Fruit fly (Drosophila melanogaster) whole organism, embryonic: ENCODE measurements around the gene CG4313.

Experiments
- Antp ChIP-seq: fragments of 200-800 bp; sonication (Bioruptor generic); optimal IDR thresholded peaks from 3 replicates; lab custom pipeline; 2016; ENCODE audit warnings: missing biosample characterization, missing genetic modification characterization
- BEAF-32 ChIP-seq: fragments of 200-800 bp; sonication (Bioruptor generic); optimal IDR thresholded peaks from 3 replicates; lab custom pipeline; 2017; ENCODE audit warnings: missing biosample characterization, missing genetic modification characterization, mild to moderate bottlenecking, moderate library complexity, missing genetic modification reagents
- CG10462 ChIP-seq: fragments of 200-800 bp; sonication (Bioruptor generic); optimal IDR thresholded peaks from 2 replicates; lab custom pipeline; 2016; ENCODE audit warnings: missing biosample characterization, missing genetic modification characterization
- CG11560 ChIP-seq: fragments of 200-800 bp; sonication (Bioruptor generic); IDR thresholded peaks from 3 replicates; pipeline ENCODE4 v1.3.6; 2022; ENCODE audit warnings: missing biosample characterization, missing genetic modification characterization
- CG12769 ChIP-seq: fragments of 200-800 bp; sonication (Bioruptor generic); optimal IDR thresholded peaks from 2 replicates; lab custom pipeline; 2019; ENCODE audit warnings: missing biosample characterization, mild to moderate bottlenecking, missing genetic modification characterization, moderate library complexity
- CG14860 ChIP-seq: fragments of 200-800 bp; sonication (Bioruptor generic); IDR thresholded peaks from 3 replicates; pipeline ENCODE4 v1.3.6; 2022; ENCODE audit warnings: missing biosample characterization, missing genetic modification characterization; ENCODE audit not compliant: partially characterized antibody
- CG17568 ChIP-seq: fragments of 200-800 bp; sonication (Bioruptor generic); optimal IDR thresholded peaks from 2 replicates; lab custom pipeline; 2018; ENCODE audit warnings: missing biosample characterization, mild to moderate bottlenecking, missing genetic modification characterization, moderate library complexity
- CG30020 ChIP-seq: fragments of 200-800 bp; optimal IDR thresholded peaks from 2 replicates; lab custom pipeline; 2019; ENCODE audit warnings: missing biosample characterization, mild to moderate bottlenecking, missing genetic modification characterization, moderate library complexity
- CG3995 ChIP-seq: fragments of 200-800 bp; sonication (Bioruptor generic); optimal IDR thresholded peaks from 3 replicates; lab custom pipeline; 2016; ENCODE audit warnings: missing biosample characterization, missing genetic modification characterization
- CG4282 ChIP-seq: fragments of 200-800 bp; sonication (Bioruptor generic); optimal IDR thresholded peaks from 2 replicates; lab custom pipeline; 2016; ENCODE audit warnings: missing biosample characterization, missing genetic modification characterization
- CG6765 ChIP-seq: fragments of 200-800 bp; sonication (Bioruptor generic); optimal IDR thresholded peaks from 3 replicates; lab custom pipeline; 2017; ENCODE audit warnings: missing biosample characterization, mild to moderate bottlenecking, missing genetic modification characterization
- CG7271 ChIP-seq: fragments of 200-800 bp; sonication (Bioruptor generic); optimal IDR thresholded peaks from 2 replicates; lab custom pipeline; 2018; ENCODE audit warnings: missing biosample characterization, mild to moderate bottlenecking, missing genetic modification characterization, moderate library complexity
- CG9609 ChIP-seq: fragments of 200-800 bp; sonication (Bioruptor generic); optimal IDR thresholded peaks from 3 replicates; lab custom pipeline; 2016; ENCODE audit warnings: missing biosample characterization, missing genetic modification characterization
- CTCF ChIP-seq: fragments of 200-800 bp; sonication (Bioruptor generic); optimal IDR thresholded peaks from 2 replicates; lab custom pipeline; 2017; ENCODE audit warnings: missing biosample characterization, mild to moderate bottlenecking, missing genetic modification characterization, moderate library complexity
- E2f1 ChIP-seq: fragments of 200-800 bp; sonication (Bioruptor generic); IDR thresholded peaks from 2 replicates; pipeline ENCODE4 v1.3.6; 2022; ENCODE audit warnings: missing biosample characterization, missing genetic modification characterization
- ERR ChIP-seq: fragments of 200-800 bp; sonication (Bioruptor generic); optimal IDR thresholded peaks from 2 replicates; lab custom pipeline; 2016; ENCODE audit warnings: missing biosample characterization, missing genetic modification characterization
- Fer3 ChIP-seq: fragments of 200-800 bp; sonication (Bioruptor generic); optimal IDR thresholded peaks from 2 replicates; lab custom pipeline; 2018; ENCODE audit warnings: missing biosample characterization, mild to moderate bottlenecking, missing genetic modification characterization, moderate library complexity
- Gsc ChIP-seq: fragments of 200-800 bp; sonication (Bioruptor generic); IDR thresholded peaks from 2 replicates; pipeline ENCODE4 v1.3.6; 2022; ENCODE audit warnings: missing biosample characterization, missing genetic modification characterization
- Gug ChIP-seq: fragments of 200-800 bp; sonication (Bioruptor generic); IDR thresholded peaks from 4 replicates; pipeline ENCODE4 v1.3.6; 2022; ENCODE audit warnings: missing biosample characterization, missing genetic modification characterization
- H15 ChIP-seq: fragments of 200-800 bp; sonication (Bioruptor generic); IDR thresholded peaks from 3 replicates; pipeline ENCODE4 v1.3.6; 2022; ENCODE audit warnings: missing biosample characterization, missing genetic modification characterization
- HLHmδ ChIP-seq: fragments of 200-800 bp; sonication (Bioruptor generic); optimal IDR thresholded peaks from 2 replicates; lab custom pipeline; 2018; ENCODE audit warnings: missing biosample characterization, mild to moderate bottlenecking, missing genetic modification characterization, moderate library complexity
- Lhr ChIP-seq: fragments of 200-800 bp; sonication (Bioruptor generic); optimal IDR thresholded peaks from 3 replicates; lab custom pipeline; 2017; ENCODE audit warnings: mild to moderate bottlenecking, missing biosample characterization, missing genetic modification reagents, missing genetic modification characterization
- Mad ChIP-seq: fragments of 200-800 bp; sonication (Bioruptor generic); optimal IDR thresholded peaks from 2 replicates; lab custom pipeline; 2016; ENCODE audit warnings: missing biosample characterization, missing genetic modification characterization
- Poxn ChIP-seq: fragments of 200-800 bp; sonication (Bioruptor generic); IDR thresholded peaks from 2 replicates; pipeline ENCODE4 v1.3.6; 2022; ENCODE audit warnings: missing biosample characterization, missing genetic modification characterization
- Rfx ChIP-seq: fragments of 200-800 bp; sonication (Bioruptor generic); IDR thresholded peaks from 2 replicates; pipeline ENCODE4 v1.3.6; 2022; ENCODE audit warnings: missing biosample characterization, missing genetic modification characterization
- amos ChIP-seq: fragments of 200-800 bp; sonication (Bioruptor generic); IDR thresholded peaks from 2 replicates; pipeline ENCODE4 v1.3.6; 2022; ENCODE audit warnings: missing biosample characterization, missing genetic modification characterization; ENCODE audit not compliant: partially characterized antibody
- cad ChIP-seq: fragments of >200 bp; optimal IDR thresholded peaks from 2 replicates; lab custom pipeline; 2017; ENCODE audit warnings: missing biosample characterization, missing genetic modification characterization
- cg ChIP-seq: fragments of 200-800 bp; sonication (Bioruptor generic); optimal IDR thresholded peaks from 3 replicates; lab custom pipeline; 2019; ENCODE audit warnings: missing biosample characterization, mild to moderate bottlenecking, missing genetic modification characterization, moderate library complexity
- crc ChIP-seq: fragments of 200-800 bp; sonication (Bioruptor generic); optimal IDR thresholded peaks from 2 replicates; lab custom pipeline; 2016; ENCODE audit warnings: missing biosample characterization, missing genetic modification characterization
- croc ChIP-seq: fragments of 200-800 bp; sonication (Bioruptor generic); conservative IDR thresholded peaks from 3 replicates; pipeline ENCODE4 v1.3.6; 2022; ENCODE audit warnings: missing biosample characterization, missing genetic modification characterization
- dan ChIP-seq: fragments of 200-800 bp; sonication (Bioruptor generic); IDR thresholded peaks from 2 replicates; pipeline ENCODE4 v1.3.6; 2022; ENCODE audit warnings: missing biosample characterization, missing genetic modification characterization
- danr ChIP-seq: fragments of 200-800 bp; sonication (Bioruptor generic); IDR thresholded peaks from 2 replicates; pipeline ENCODE4 v1.3.6; 2022; ENCODE audit warnings: missing biosample characterization, missing genetic modification characterization
- fd102C ChIP-seq: fragments of 200-800 bp; sonication (Bioruptor generic); optimal IDR thresholded peaks from 2 replicates; lab custom pipeline; 2018; ENCODE audit warnings: missing biosample characterization, mild to moderate bottlenecking, missing genetic modification characterization, moderate library complexity
- fu2 ChIP-seq: fragments of 200-800 bp; sonication (Bioruptor generic); optimal IDR thresholded peaks from 2 replicates; lab custom pipeline; 2016; ENCODE audit warnings: missing biosample characterization, missing genetic modification characterization
- gce ChIP-seq: fragments of 200-800 bp; sonication (Bioruptor generic); IDR thresholded peaks from 3 replicates; pipeline ENCODE4 v1.3.6; 2022; ENCODE audit warnings: missing biosample characterization, missing genetic modification characterization
- gcm ChIP-seq: fragments of 200-800 bp; sonication (Bioruptor generic); optimal IDR thresholded peaks from 2 replicates; lab custom pipeline; 2019; ENCODE audit warnings: missing biosample characterization, mild to moderate bottlenecking, missing genetic modification characterization, moderate library complexity
- gt ChIP-seq: fragments of 200-800 bp; sonication (Bioruptor generic); IDR thresholded peaks from 2 replicates; pipeline ENCODE4 v1.3.6; 2022; ENCODE audit warnings: missing biosample characterization, missing genetic modification characterization
- hkb ChIP-seq, 2 experiments: fragments of 200-800 bp in 1 of 2; fragments of >200 bp in 1 of 2; sonication (Bioruptor generic) in 1 of 2; IDR thresholded peaks in 1 of 2; optimal IDR thresholded peaks in 1 of 2; 2 replicates each; pipeline versions ENCODE4 v1.3.6 to Lab custom; 2017 to 2022; ENCODE audit warnings: missing biosample characterization in 1 of 2, missing genetic modification characterization in 1 of 2
- insv ChIP-seq, 2 experiments: fragments of 200-800 bp; sonication (Bioruptor generic); optimal IDR thresholded peaks; 3 replicates each; lab custom pipeline; 2016 to 2018; ENCODE audit warnings: missing biosample characterization in 2 of 2, missing genetic modification characterization in 2 of 2
- kah ChIP-seq: fragments of 200-800 bp; sonication (Bioruptor generic); optimal IDR thresholded peaks from 2 replicates; lab custom pipeline; 2018; ENCODE audit warnings: missing biosample characterization, mild to moderate bottlenecking, missing genetic modification characterization
- klu ChIP-seq: fragments of 200-800 bp; sonication (Bioruptor generic); IDR thresholded peaks from 2 replicates; pipeline ENCODE4 v1.3.6; 2022; ENCODE audit warnings: missing biosample characterization, missing genetic modification characterization
- luna ChIP-seq: fragments of 200-800 bp; sonication (Bioruptor generic); optimal IDR thresholded peaks from 2 replicates; lab custom pipeline; 2016; ENCODE audit warnings: missing biosample characterization, missing genetic modification characterization
- prd ChIP-seq, 3 experiments: fragments of >200 bp in 2 of 3; fragments of 200-800 bp in 1 of 3; sonication (Bioruptor generic) in 1 of 3; optimal IDR thresholded peaks in 2 of 3; IDR thresholded peaks in 1 of 3; 2 replicates in 2 of 3; 3 replicates in 1 of 3; pipeline versions ENCODE4 v1.3.6 to Lab custom; 2017 to 2022; ENCODE audit warnings: missing biosample characterization in 1 of 3, missing genetic modification characterization in 1 of 3
- pros ChIP-seq: fragments of 200-800 bp; sonication (Bioruptor generic); optimal IDR thresholded peaks from 3 replicates; lab custom pipeline; 2019; ENCODE audit warnings: missing biosample characterization, mild to moderate bottlenecking, missing genetic modification characterization, moderate library complexity
- ranshi ChIP-seq: fragments of 200-800 bp; sonication (Bioruptor generic); IDR thresholded peaks from 2 replicates; pipeline ENCODE4 v1.3.6; 2022; ENCODE audit warnings: missing biosample characterization, missing genetic modification characterization
- schlank ChIP-seq: fragments of 200-800 bp; sonication (Bioruptor generic); optimal IDR thresholded peaks from 2 replicates; lab custom pipeline; 2018; ENCODE audit warnings: missing biosample characterization, mild to moderate bottlenecking, missing genetic modification characterization
- stwl ChIP-seq: fragments of 200-800 bp; sonication (Bioruptor generic); optimal IDR thresholded peaks from 3 replicates; lab custom pipeline; 2018; ENCODE audit warnings: missing biosample characterization, mild to moderate bottlenecking, missing genetic modification characterization, moderate library complexity
- tgo ChIP-seq: fragments of 200-800 bp; sonication (Bioruptor generic); IDR thresholded peaks from 3 replicates; pipeline ENCODE4 v1.3.6; 2022; ENCODE audit warnings: missing biosample characterization, missing genetic modification characterization
- tio ChIP-seq: fragments of 200-800 bp; sonication (Bioruptor generic); optimal IDR thresholded peaks from 2 replicates; lab custom pipeline; 2017; ENCODE audit warnings: missing biosample characterization, missing genetic modification characterization, inconsistent platforms
- trem ChIP-seq: fragments of 200-800 bp; optimal IDR thresholded peaks from 3 replicates; lab custom pipeline; 2019; ENCODE audit warnings: missing biosample characterization, mild to moderate bottlenecking, missing genetic modification characterization, moderate library complexity
- zfh2 ChIP-seq: fragments of 200-800 bp; sonication (Bioruptor generic); optimal IDR thresholded peaks from 2 replicates; lab custom pipeline; 2016; ENCODE audit warnings: missing biosample characterization, missing genetic modification characterization

The CG4313 gene

DNA sequence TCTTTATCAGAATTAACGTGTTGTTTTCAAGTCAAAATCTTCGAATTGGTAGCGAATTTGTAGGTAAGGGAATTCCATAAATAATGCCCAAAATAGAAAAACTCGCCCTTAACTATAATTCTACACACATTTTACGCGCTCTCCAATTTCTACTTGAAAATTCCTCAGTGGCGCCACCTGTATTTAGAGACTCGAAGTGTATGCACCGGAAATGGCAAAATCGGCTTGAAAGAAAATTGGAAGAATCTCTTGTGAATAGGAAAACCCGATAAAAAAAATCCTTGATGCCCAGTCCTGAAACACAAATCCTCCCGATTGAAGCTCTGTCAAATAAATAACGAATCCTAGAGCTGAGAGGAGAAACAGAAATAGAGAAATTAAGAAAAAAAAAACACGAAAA lies 35.8 kb upstream of the CG4313 start (continued):
- TF ChIP-seq CG7271: peak; percentile 58
- no peak for TF ChIP-seq CG11560
- peak; percentile 54; the same call in 2 of the 3 replicates for TF ChIP-seq tgo (GFP tag; lab: Robert Waterston, UW)
- TF ChIP-seq fu2: peak; percentile 20
- TF ChIP-seq tio (GFP tag; lab: Kevin White, UChicago): no peak
- TF ChIP-seq BEAF-32: no peak
- peak; percentile 52 for TF ChIP-seq amos (GFP tag; lab: Robert Waterston, UW)
- TF ChIP-seq CG17568: no peak
- TF ChIP-seq fd102C (GFP tag; lab: Kevin White, UChicago): peak; percentile 70
- TF ChIP-seq schlank: peak; percentile 61
- TF ChIP-seq H15: 0 out of 3 replicates have a peak, but pooled peaks have one; percentile 30
- TF ChIP-seq dan (GFP tag; lab: Robert Waterston, UW): no peak
- peak; percentile 21 for TF ChIP-seq Antp (GFP tag; lab: Kevin White, UChicago)
- peak; percentile 67 for TF ChIP-seq Fer3 (tag; lab: Kevin White, UChicago)
- TF ChIP-seq Rfx (GFP tag; lab: Robert Waterston, UW): peak; percentile 67
- TF ChIP-seq Mad (GFP tag; lab: Kevin White, UChicago): peak; percentile 45
- peak; percentile 76 for TF ChIP-seq stwl (tag; lab: Kevin White, UChicago)
- TF ChIP-seq luna (GFP tag; lab: Kevin White, UChicago): peak; percentile 26
- TF ChIP-seq hkb (optimal IDR thresholded peaks at IDR 0.05; lab: Kevin White, UChicago): no peak
- TF ChIP-seq hkb (GFP tag; IDR thresholded peaks at IDR 0.05; lab: Robert Waterston, UW): peak; percentile 65
- no peak for TF ChIP-seq prd (optimal IDR thresholded peaks at IDR 0.05; lab: Kevin White, UChicago)
- no peak for TF ChIP-seq prd (GFP tag; IDR thresholded peaks at IDR 0.05; lab: Robert Waterston, UW)
- TF ChIP-seq CG3995 (GFP tag; lab: Kevin White, UChicago): peak; percentile 20
- TF ChIP-seq CG9609 (GFP tag; lab: Kevin White, UChicago): peak; percentile 55
- 0 out of 2 replicates have a peak, but pooled peaks have one; percentile 13 for TF ChIP-seq ranshi
- TF ChIP-seq Gug (GFP tag; lab: Robert Waterston, UW): no peak
- TF ChIP-seq trem (tag; lab: Kevin White, UChicago): peak; percentile 53
- TF ChIP-seq cg (GFP tag; lab: Kevin White, UChicago): no peak
- TF ChIP-seq cad: no peak
- TF ChIP-seq klu (GFP tag; lab: Robert Waterston, UW): no peak
- peak; percentile 59 for TF ChIP-seq kah (GFP tag; lab: Kevin White, UChicago)
- no peak for TF ChIP-seq CG14860 (GFP tag; lab: Robert Waterston, UW)
- no peak for TF ChIP-seq danr (GFP tag; lab: Robert Waterston, UW)
- TF ChIP-seq pros (GFP tag; lab: Kevin White, UChicago): peak; percentile 14
- peak; percentile 42 for TF ChIP-seq crc
- TF ChIP-seq Lhr (GFP tag; lab: Kevin White, UChicago): peak; percentile 60
- TF ChIP-seq CG12769 (tag; lab: Kevin White, UChicago): no peak
- peak; percentile 62 for TF ChIP-seq gcm
- peak; percentile 41 for TF ChIP-seq CG10462 (GFP tag; lab: Kevin White, UChicago)
- no peak for TF ChIP-seq zfh2 (GFP tag; lab: Kevin White, UChicago)
- TF ChIP-seq Poxn (GFP tag; lab: Robert Waterston, UW): no peak
- peak; percentile 68 for TF ChIP-seq HLHmδ (GFP tag; lab: Kevin White, UChicago)
- TF ChIP-seq CTCF: peak; percentile 95
- TF ChIP-seq CG30020 (tag; lab: Kevin White, UChicago): peak; percentile 5
- TF ChIP-seq Gsc (GFP tag; lab: Robert Waterston, UW): no peak
- peak; percentile 81 for TF ChIP-seq CG6765 (GFP tag; lab: Kevin White, UChicago)
- TF ChIP-seq gce (GFP tag; lab: Robert Waterston, UW): peak; percentile 79
- TF ChIP-seq E2f1: peak; percentile 53; the same call in 1 of the 2 replicates
- TF ChIP-seq CG4282: no peak
- TF ChIP-seq gt (GFP tag; lab: Robert Waterston, UW): no peak
- TF ChIP-seq croc (GFP tag; lab: Robert Waterston, UW): no peak
- peak in 1 of 2 experiments; percentile 43 for TF ChIP-seq insv (GFP tag; optimal IDR thresholded peaks at IDR 0.05; lab: Kevin White, UChicago)
- TF ChIP-seq ERR: no peak
